Fruit fly (Drosophila melanogaster): ENCODE results near the gene Klp98A.

Klp98A gene

DNA sequence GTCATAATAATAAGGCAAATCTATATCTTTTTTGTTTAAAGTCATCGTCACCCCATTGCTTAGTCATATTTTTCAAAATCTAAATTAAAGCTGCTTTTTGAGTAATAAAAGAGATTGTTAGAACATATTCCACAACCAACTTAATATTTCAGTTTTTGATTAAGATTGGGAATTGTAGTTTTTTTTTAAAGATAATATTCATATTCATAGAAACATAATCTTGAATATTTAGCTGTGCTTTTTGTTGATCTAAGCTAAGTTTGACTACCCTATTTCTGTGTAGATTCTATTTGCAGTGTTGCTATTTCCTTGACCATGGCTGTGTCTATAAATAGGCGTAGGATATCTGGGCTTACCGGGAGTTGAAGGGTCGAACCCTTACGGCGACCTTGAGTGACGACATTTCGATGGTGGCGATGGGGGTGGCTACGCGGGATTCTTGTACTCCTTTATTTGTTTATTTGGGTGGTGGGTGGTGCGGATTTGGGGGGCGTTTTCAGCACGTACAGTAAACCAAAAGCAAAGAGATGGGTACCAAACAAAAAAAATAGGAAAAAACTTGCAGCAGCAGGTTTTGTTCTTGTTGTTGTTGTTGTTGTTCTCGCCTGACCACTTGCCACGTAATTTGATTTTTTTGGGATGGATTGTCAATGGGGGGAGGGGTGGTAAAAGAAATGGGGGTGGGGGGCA is 830 bp downstream of the Klp98A start (continued):
- TF ChIP-seq Tbp (GFP tag; optimal IDR thresholded peaks at IDR 0.05) (no peak), CG13894 (tag; optimal IDR thresholded peaks at IDR 0.05) (peak; percentile 93), CG14441 (GFP tag; IDR thresholded peaks at IDR 0.05) (no peak), Oaz (GFP tag; IDR thresholded peaks at IDR 0.05) (no peak), pnt (GFP tag; optimal IDR thresholded peaks at IDR 0.05) (no peak), mld (GFP tag; IDR thresholded peaks at IDR 0.05; ENCODE audit: partially characterized antibody) (0 out of 3 replicates have a peak, but pooled peaks have one; percentile 25), Dfd (GFP tag; optimal IDR thresholded peaks at IDR 0.05) (no peak), wek (GFP tag; optimal IDR thresholded peaks at IDR 0.05) (no peak), CG12769 (tag; optimal IDR thresholded peaks at IDR 0.05) (no peak), bcd (GFP tag; optimal IDR thresholded peaks at IDR 0.05) (no peak), CG6683 (GFP tag; optimal IDR thresholded peaks at IDR 0.05) (no peak), CG8944 (GFP tag; optimal IDR thresholded peaks at IDR 0.05) (no peak), unpg (GFP tag; optimal IDR thresholded peaks at IDR 0.05) (no peak), Dek (tag; optimal IDR thresholded peaks at IDR 0.05) (no peak), CG12391 (tag; optimal IDR thresholded peaks at IDR 0.05) (peak; percentile 32), D19B (GFP tag; optimal IDR thresholded peaks at IDR 0.05) (no peak), CG18599 (GFP tag; optimal IDR thresholded peaks at IDR 0.05) (peak; percentile 19), Vsx1 (GFP tag; optimal IDR thresholded peaks at IDR 0.05) (no peak), CG11456 (GFP tag; IDR thresholded peaks at IDR 0.05) (no peak), CG2116 (GFP tag; optimal IDR thresholded peaks at IDR 0.05) (no peak), oc (tag; optimal IDR thresholded peaks at IDR 0.05) (no peak), CG3065 (GFP tag; optimal IDR thresholded peaks at IDR 0.05) (no peak), luna (GFP tag; optimal IDR thresholded peaks at IDR 0.05) (no peak), Jarid2 (GFP tag; optimal IDR thresholded peaks at IDR 0.05) (no peak), HHEX (GFP tag; optimal IDR thresholded peaks at IDR 0.05) (no peak), CG2120 (GFP tag; optimal IDR thresholded peaks at IDR 0.05) (peak; percentile 20), CG16863 (GFP tag; optimal IDR thresholded peaks at IDR 0.05) (no peak), knrl (GFP tag; IDR thresholded peaks at IDR 0.05; ENCODE audit: partially characterized antibody) (no peak), fu2 (GFP tag; optimal IDR thresholded peaks at IDR 0.05) (no peak), Doc2 (GFP tag; IDR thresholded peaks at IDR 0.05) (no peak), CG16779 (GFP tag; IDR thresholded peaks at IDR 0.05) (no peak), Bteb2 (GFP tag; optimal IDR thresholded peaks at IDR 0.05) (no peak), Hr51 (GFP tag; optimal IDR thresholded peaks at IDR 0.05) (peak in 1 of 2 experiments; percentile 28), Neu2 (GFP tag; optimal IDR thresholded peaks at IDR 0.05; ENCODE audit: borderline replicate concordance) (no peak), NC2α (GFP tag; optimal IDR thresholded peaks at IDR 0.05) (no peak), sim (GFP tag; IDR thresholded peaks at IDR 0.05) (0 out of 2 replicates have a peak, but pooled peaks have one; percentile 5), klu (GFP tag; IDR thresholded peaks at IDR 0.05) (no peak), Drgx (GFP tag; IDR thresholded peaks at IDR 0.05) (no peak), CG32767 (GFP tag; IDR thresholded peaks at IDR 0.05) (no peak), CG2712 (tag; optimal IDR thresholded peaks at IDR 0.05) (peak; percentile 38), Elba2 (GFP tag; optimal IDR thresholded peaks at IDR 0.05) (no peak), fd96Cb (tag; optimal IDR thresholded peaks at IDR 0.05) (peak; percentile 5), CG6254 (GFP tag; optimal IDR thresholded peaks at IDR 0.05) (no peak), pho (GFP tag; optimal IDR thresholded peaks at IDR 0.05) (no peak), Fer2 (tag; optimal IDR thresholded peaks at IDR 0.05) (no peak), Lpt (GFP tag; optimal IDR thresholded peaks at IDR 0.05) (no peak), CG16813 (GFP tag; IDR thresholded peaks at IDR 0.05; ENCODE audit: partially characterized antibody) (0 out of 3 replicates have a peak, but pooled peaks have one; percentile 7), eyg (GFP tag; optimal IDR thresholded peaks at IDR 0.05) (no peak), Sry-δ (GFP tag; optimal IDR thresholded peaks at IDR 0.05) (no peak), sisA (GFP tag; IDR thresholded peaks at IDR 0.05) (no peak)
